Fruit fly (Drosophila melanogaster) whole organism, prepupa: ENCODE measurements around the gene Osbp.

Source experiments
- Blimp-1 ChIP-seq: fragments of 200-800 bp; sonication (Bioruptor generic); optimal IDR thresholded peaks from 3 replicates; lab custom pipeline; 2017; ENCODE audit warnings: missing biosample characterization, missing genetic modification characterization, mild to moderate bottlenecking, moderate library complexity, missing genetic modification reagents
- CG10631 ChIP-seq: fragments of 200-800 bp; sonication (Bioruptor generic); optimal IDR thresholded peaks from 2 replicates; lab custom pipeline; 2016; ENCODE audit warnings: missing biosample characterization, missing genetic modification characterization
- CG10669 ChIP-seq: fragments of 200-800 bp; sonication (Bioruptor generic); optimal IDR thresholded peaks from 3 replicates; lab custom pipeline; 2018; ENCODE audit warnings: missing biosample characterization, mild to moderate bottlenecking, missing genetic modification characterization, moderate library complexity
- CG11294 ChIP-seq: fragments of 200-800 bp; sonication (Bioruptor generic); IDR thresholded peaks from 2 replicates; pipeline ENCODE4 v1.3.6; 2022; ENCODE audit warnings: missing biosample characterization, missing genetic modification characterization
- CG11762 ChIP-seq: fragments of 200-800 bp; sonication (Bioruptor generic); optimal IDR thresholded peaks from 3 replicates; lab custom pipeline; 2016; ENCODE audit warnings: missing biosample characterization, missing genetic modification characterization; ENCODE audit not compliant: insufficient read depth
- CG11902 ChIP-seq: fragments of 200-800 bp; sonication (Bioruptor generic); optimal IDR thresholded peaks from 3 replicates; lab custom pipeline; 2016; ENCODE audit warnings: missing biosample characterization, missing genetic modification characterization
- CG15336 ChIP-seq: fragments of 200-800 bp; sonication (Bioruptor generic); IDR thresholded peaks from 2 replicates; pipeline ENCODE4 v1.3.6; 2022; ENCODE audit warnings: missing biosample characterization, missing genetic modification characterization
- CG1621 ChIP-seq: fragments of 200-800 bp; sonication (Bioruptor generic); optimal IDR thresholded peaks from 3 replicates; lab custom pipeline; 2018; ENCODE audit warnings: missing biosample characterization, mild to moderate bottlenecking, missing genetic modification characterization
- CG3032 ChIP-seq: fragments of 200-800 bp; optimal IDR thresholded peaks from 2 replicates; lab custom pipeline; 2019; ENCODE audit warnings: missing biosample characterization, mild to moderate bottlenecking, missing genetic modification characterization, moderate library complexity
- CG31627 ChIP-seq: fragments of 200-800 bp; sonication (Bioruptor generic); optimal IDR thresholded peaks from 3 replicates; lab custom pipeline; 2016; ENCODE audit warnings: missing biosample characterization, missing genetic modification characterization
- CG32006 ChIP-seq: fragments of 200-800 bp; sonication (Bioruptor generic); optimal IDR thresholded peaks from 3 replicates; lab custom pipeline; 2017; ENCODE audit warnings: missing biosample characterization, mild to moderate bottlenecking, missing genetic modification characterization
- CG34406 ChIP-seq: fragments of 200-800 bp; sonication (Bioruptor generic); optimal IDR thresholded peaks from 3 replicates; lab custom pipeline; 2016; ENCODE audit warnings: missing biosample characterization, missing genetic modification characterization
- CG3919 ChIP-seq: fragments of 200-800 bp; sonication (Bioruptor generic); optimal IDR thresholded peaks from 3 replicates; lab custom pipeline; 2016; ENCODE audit warnings: missing biosample characterization, missing genetic modification characterization
- CG4318 ChIP-seq: fragments of 200-800 bp; sonication (Bioruptor generic); optimal IDR thresholded peaks from 3 replicates; lab custom pipeline; 2017; ENCODE audit warnings: missing biosample characterization, mild to moderate bottlenecking, missing genetic modification characterization
- CG6163 ChIP-seq: fragments of 200-800 bp; sonication (Bioruptor generic); IDR thresholded peaks from 3 replicates; pipeline ENCODE4 v1.3.6; 2022; ENCODE audit warnings: missing biosample characterization, missing genetic modification characterization
- CG6276 ChIP-seq: fragments of 200-800 bp; sonication (Bioruptor generic); optimal IDR thresholded peaks from 2 replicates; lab custom pipeline; 2017; ENCODE audit warnings: missing biosample characterization, mild to moderate bottlenecking, missing genetic modification characterization
- CG6792 ChIP-seq: fragments of 200-800 bp; sonication (Bioruptor generic); optimal IDR thresholded peaks from 3 replicates; lab custom pipeline; 2016; ENCODE audit warnings: missing biosample characterization, missing genetic modification characterization
- CG6808 ChIP-seq: fragments of 200-800 bp; sonication (Bioruptor generic); optimal IDR thresholded peaks from 3 replicates; lab custom pipeline; 2017; ENCODE audit warnings: missing biosample characterization, missing genetic modification characterization, mild to moderate bottlenecking, moderate library complexity, missing genetic modification reagents
- CG6854 ChIP-seq: fragments of 200-800 bp; sonication (Bioruptor generic); optimal IDR thresholded peaks from 2 replicates; lab custom pipeline; 2017; ENCODE audit warnings: missing biosample characterization, mild to moderate bottlenecking, missing genetic modification characterization
- CG7368 ChIP-seq: fragments of 200-800 bp; sonication (Bioruptor generic); optimal IDR thresholded peaks from 3 replicates; lab custom pipeline; 2016; ENCODE audit warnings: missing biosample characterization, missing genetic modification characterization
- CG8119 ChIP-seq: fragments of 200-800 bp; sonication (Bioruptor generic); IDR thresholded peaks from 3 replicates; pipeline ENCODE4 v1.3.6; 2022; ENCODE audit warnings: missing biosample characterization, missing genetic modification characterization
- CG8632 ChIP-seq: fragments of 200-800 bp; sonication (Bioruptor generic); optimal IDR thresholded peaks from 3 replicates; lab custom pipeline; 2016; ENCODE audit warnings: missing biosample characterization, missing genetic modification characterization
- CG9139 ChIP-seq: fragments of 200-800 bp; sonication (Bioruptor generic); optimal IDR thresholded peaks from 3 replicates; lab custom pipeline; 2017; ENCODE audit warnings: missing biosample characterization, mild to moderate bottlenecking, missing genetic modification characterization
- Eip75B ChIP-seq: fragments of 200-800 bp; sonication (Bioruptor generic); optimal IDR thresholded peaks from 3 replicates; lab custom pipeline; 2016; ENCODE audit warnings: missing biosample characterization, missing genetic modification characterization
- Eip78C ChIP-seq: fragments of 200-800 bp; sonication (Bioruptor generic); peaks from one replicate; lab custom pipeline; 2016; ENCODE audit warnings: missing biosample characterization, missing genetic modification characterization
- Eip93F ChIP-seq: fragments of 200-800 bp; sonication (Bioruptor generic); optimal IDR thresholded peaks from 2 replicates; lab custom pipeline; 2016; ENCODE audit warnings: missing biosample characterization, mild to moderate bottlenecking, missing genetic modification characterization
- Ets21C ChIP-seq: fragments of 200-800 bp; sonication (Bioruptor generic); optimal IDR thresholded peaks from 3 replicates; lab custom pipeline; 2016; ENCODE audit warnings: missing biosample characterization, missing genetic modification characterization
- Ets96B ChIP-seq: fragments of 200-800 bp; optimal IDR thresholded peaks from 2 replicates; lab custom pipeline; 2019; ENCODE audit warnings: missing biosample characterization, mild to moderate bottlenecking, missing genetic modification characterization, moderate library complexity
- Gug ChIP-seq: fragments of 200-800 bp; sonication (Bioruptor generic); IDR thresholded peaks from 2 replicates; pipeline ENCODE4 v1.3.6; 2022; ENCODE audit warnings: missing biosample characterization, missing genetic modification characterization
- Hr38 ChIP-seq: sonication (Bioruptor generic); optimal IDR thresholded peaks from 2 replicates; lab custom pipeline; 2016; ENCODE audit warnings: missing biosample characterization, missing genetic modification characterization
- Hr4 ChIP-seq: fragments of 200-800 bp; sonication (Bioruptor generic); optimal IDR thresholded peaks from 3 replicates; lab custom pipeline; 2016; ENCODE audit warnings: missing biosample characterization, missing genetic modification characterization
- Lpt ChIP-seq: fragments of 200-800 bp; sonication (Bioruptor generic); optimal IDR thresholded peaks from 3 replicates; lab custom pipeline; 2016; ENCODE audit warnings: missing biosample characterization, missing genetic modification characterization
- Met ChIP-seq: fragments of 200-800 bp; sonication (Bioruptor generic); optimal IDR thresholded peaks from 3 replicates; lab custom pipeline; 2016; ENCODE audit warnings: missing biosample characterization, missing genetic modification characterization
- OdsH ChIP-seq: fragments of 200-800 bp; sonication (Bioruptor generic); optimal IDR thresholded peaks from 3 replicates; lab custom pipeline; 2016; ENCODE audit warnings: missing biosample characterization, missing genetic modification characterization
- Smox ChIP-seq: fragments of 200-800 bp; sonication (Bioruptor generic); optimal IDR thresholded peaks from 3 replicates; lab custom pipeline; 2016; ENCODE audit warnings: missing biosample characterization, missing genetic modification characterization
- Sox15 ChIP-seq: fragments of 200-800 bp; sonication (Bioruptor generic); optimal IDR thresholded peaks from 3 replicates; lab custom pipeline; 2016; ENCODE audit warnings: missing biosample characterization, missing genetic modification characterization
- achi ChIP-seq: fragments of 200-800 bp; sonication (Bioruptor generic); optimal IDR thresholded peaks from 3 replicates; lab custom pipeline; 2016; ENCODE audit warnings: missing biosample characterization, missing genetic modification characterization
- dac ChIP-seq: fragments of 200-800 bp; sonication (Bioruptor generic); optimal IDR thresholded peaks from 2 replicates; lab custom pipeline; 2017; ENCODE audit warnings: missing biosample characterization, mild to moderate bottlenecking, missing genetic modification characterization
- dsx ChIP-seq: fragments of 200-800 bp; optimal IDR thresholded peaks from 3 replicates; lab custom pipeline; 2019; ENCODE audit warnings: missing biosample characterization, mild to moderate bottlenecking, missing genetic modification characterization, moderate library complexity; ENCODE audit not compliant: poor library complexity, severe bottlenecking
- eg ChIP-seq: fragments of 200-800 bp; sonication (Bioruptor generic); IDR thresholded peaks from 3 replicates; pipeline ENCODE4 v1.3.6; 2022; ENCODE audit warnings: missing biosample characterization, missing genetic modification characterization
- esn ChIP-seq: fragments of 200-800 bp; sonication (Bioruptor generic); optimal IDR thresholded peaks from 2 replicates; lab custom pipeline; 2016; ENCODE audit warnings: missing biosample characterization, mild to moderate bottlenecking, missing genetic modification characterization, moderate library complexity
- fd59A ChIP-seq: fragments of 200-800 bp; sonication (Bioruptor generic); optimal IDR thresholded peaks from 2 replicates; lab custom pipeline; 2017; ENCODE audit warnings: missing biosample characterization, mild to moderate bottlenecking, missing genetic modification characterization, missing genetic modification reagents
- fd85E ChIP-seq: fragments of 200-800 bp; sonication (Bioruptor generic); optimal IDR thresholded peaks from 3 replicates; lab custom pipeline; 2016; ENCODE audit warnings: missing biosample characterization, missing genetic modification characterization
- lz ChIP-seq: fragments of 200-800 bp; sonication (Bioruptor generic); optimal IDR thresholded peaks from 3 replicates; lab custom pipeline; 2016; ENCODE audit warnings: missing biosample characterization, missing genetic modification characterization
- net ChIP-seq: fragments of 200-800 bp; sonication (Bioruptor generic); optimal IDR thresholded peaks from 3 replicates; lab custom pipeline; 2016; ENCODE audit warnings: missing biosample characterization, missing genetic modification characterization
- pdm3 ChIP-seq: fragments of 200-800 bp; sonication (Bioruptor generic); optimal IDR thresholded peaks from 3 replicates; lab custom pipeline; 2016; ENCODE audit warnings: missing biosample characterization, missing genetic modification characterization
- spab ChIP-seq: fragments of 200-800 bp; sonication (Bioruptor generic); optimal IDR thresholded peaks from 2 replicates; lab custom pipeline; 2017; ENCODE audit warnings: missing biosample characterization, mild to moderate bottlenecking, missing genetic modification characterization, missing genetic modification reagents
- ss ChIP-seq, 2 experiments: fragments of 200-800 bp; sonication (Bioruptor generic); optimal IDR thresholded peaks; 2 replicates in 1 of 2; 3 replicates in 1 of 2; lab custom pipeline; 2017 to 2018; ENCODE audit warnings: mild to moderate bottlenecking in 2 of 2, missing biosample characterization in 2 of 2, missing genetic modification characterization in 2 of 2, moderate library complexity in 1 of 2
- svp ChIP-seq: fragments of 200-800 bp; sonication (Bioruptor generic); peaks from one replicate; lab custom pipeline; 2016; ENCODE audit warnings: missing biosample characterization, missing genetic modification characterization
- topi ChIP-seq: fragments of 200-800 bp; sonication (Bioruptor generic); optimal IDR thresholded peaks from 3 replicates; lab custom pipeline; 2016; ENCODE audit warnings: missing biosample characterization, missing genetic modification characterization
- vri ChIP-seq: fragments of 200-800 bp; sonication (Bioruptor generic); optimal IDR thresholded peaks from 3 replicates; lab custom pipeline; 2016; ENCODE audit warnings: missing biosample characterization, mild to moderate bottlenecking, missing genetic modification characterization

The Osbp gene

dm6 chr3R:24910097-24910496 is 27.9 kb downstream of the Osbp start (continued):
- TF ChIP-seq vri (GFP tag; lab: Kevin White, UChicago): no peak
- no peak for TF ChIP-seq Ets21C (GFP tag; lab: Kevin White, UChicago)
- no peak for TF ChIP-seq fd59A

- TF ChIP-seq dsx (no peak), CG7368 (GFP tag; lab: Kevin White, UChicago) (no peak), ss (GFP tag; optimal IDR thresholded peaks at IDR 0.05; lab: Kevin White, UChicago) (no peak), fd59A (no peak), net (GFP tag; lab: Kevin White, UChicago) (no peak), CG10631 (GFP tag; lab: Kevin White, UChicago) (no peak), CG10669 (GFP tag; lab: Kevin White, UChicago) (no peak), Eip93F (GFP tag; lab: Kevin White, UChicago) (no peak), pdm3 (peak; percentile 11), Blimp-1 (GFP tag; lab: Kevin White, UChicago) (no peak), CG8632 (GFP tag; lab: Kevin White, UChicago) (no peak), CG6792 (GFP tag; lab: Kevin White, UChicago) (no peak), achi (no peak), CG11902 (no peak), lz (GFP tag; lab: Kevin White, UChicago) (no peak), CG34406 (GFP tag; lab: Kevin White, UChicago) (no peak), Ets21C (GFP tag; lab: Kevin White, UChicago) (no peak), CG11294 (GFP tag; lab: Robert Waterston, UW) (peak; percentile 15; the same call in 1 of the 2 replicates), vri (GFP tag; lab: Kevin White, UChicago) (no peak), Hr38 (GFP tag; lab: Kevin White, UChicago) (no peak), CG32006 (GFP tag; lab: Kevin White, UChicago) (peak; percentile 58), CG31627 (no peak), CG9139 (no peak), OdsH (GFP tag; lab: Kevin White, UChicago) (peak; percentile 1), Ets96B (tag; lab: Kevin White, UChicago) (no peak), Lpt (GFP tag; lab: Kevin White, UChicago) (no peak), CG15336 (peak; percentile 77), CG6808 (GFP tag; lab: Kevin White, UChicago) (no peak), CG6854 (no peak), svp (peak; percentile 14), CG6276 (peak; percentile 60), spab (GFP tag; lab: Kevin White, UChicago) (no peak), CG3032 (tag; lab: Kevin White, UChicago) (no peak), Gug (GFP tag; lab: Robert Waterston, UW) (peak; percentile 34; the same call in 1 of the 2 replicates), CG6163 (GFP tag; lab: Robert Waterston, UW) (no peak), eg (GFP tag; lab: Robert Waterston, UW) (peak; percentile 68), Eip75B (no peak), fd85E (GFP tag; lab: Kevin White, UChicago) (no peak), topi (GFP tag; lab: Kevin White, UChicago) (no peak), CG8119 (GFP tag; lab: Robert Waterston, UW) (peak; percentile 70), Met (GFP tag; lab: Kevin White, UChicago) (no peak), Sox15 (GFP tag; lab: Kevin White, UChicago) (no peak), CG1621 (tag; lab: Kevin White, UChicago) (no peak), Hr4 (GFP tag; lab: Kevin White, UChicago) (peak; percentile 66), esn (GFP tag; lab: Kevin White, UChicago) (no peak), CG11762 (GFP tag; lab: Kevin White, UChicago) (no peak), Smox (GFP tag; lab: Kevin White, UChicago) (no peak), CG3919 (no peak), CG4318 (GFP tag; lab: Kevin White, UChicago) (peak; percentile 20), dac (GFP tag; lab: Kevin White, UChicago) (no peak), Eip78C (GFP tag; lab: Kevin White, UChicago) (peak; percentile 51)
These were observed 30.0 kb downstream of the Osbp start for dm6 chr3R:24908034-24908433.
